Worm (Caenorhabditis elegans) whole organism, mixed stage, embryonic: ENCODE results near the gene clec-58.

Source experiments
- M03D4.4 ChIP-seq: sonication (generic microtip); optimal IDR thresholded peaks from 2 replicates; lab custom pipeline; 2017; ENCODE audit warnings: mild to moderate bottlenecking, missing genetic modification characterization, missing compliant biosample characterization
- bed-3 ChIP-seq: fragments of 200-800 bp; sonication (Bioruptor generic); optimal IDR thresholded peaks from 3 replicates; lab custom pipeline; 2018; ENCODE audit warnings: mild to moderate bottlenecking, missing genetic modification characterization, moderate library complexity, missing compliant biosample characterization
- blmp-1 ChIP-seq: fragments of 150-350 bp; optimal IDR thresholded peaks from 2 replicates; lab custom pipeline; 2014; ENCODE audit warnings: missing biosample characterization, missing genetic modification characterization
- ceh-39 ChIP-seq: fragments of 150-350 bp; optimal IDR thresholded peaks from 2 replicates; lab custom pipeline; 2014; ENCODE audit warnings: missing biosample characterization, missing genetic modification characterization
- ceh-43 ChIP-seq: fragments of 200-800 bp; sonication (Bioruptor generic); optimal IDR thresholded peaks from 2 replicates; lab custom pipeline; 2018; ENCODE audit warnings: mild to moderate bottlenecking, missing genetic modification characterization, moderate library complexity, missing compliant biosample characterization
- ces-1 ChIP-seq: fragments of 150-350 bp; optimal IDR thresholded peaks from 2 replicates; lab custom pipeline; 2014; ENCODE audit warnings: missing biosample characterization, missing genetic modification reagents, missing genetic modification characterization
- cnd-1 ChIP-seq: fragments of 200-800 bp; sonication (Bioruptor generic); optimal IDR thresholded peaks from 2 replicates; lab custom pipeline; 2018; ENCODE audit warnings: mild to moderate bottlenecking, missing genetic modification characterization, missing compliant biosample characterization
- drap-1 ChIP-seq: fragments of 200-800 bp; sonication (Bioruptor generic); optimal IDR thresholded peaks from 3 replicates; lab custom pipeline; 2018; ENCODE audit warnings: mild to moderate bottlenecking, missing genetic modification characterization, missing compliant biosample characterization
- elt-1 ChIP-seq: sonication (generic microtip); optimal IDR thresholded peaks from 2 replicates; lab custom pipeline; 2017; ENCODE audit warnings: missing genetic modification characterization, mild to moderate bottlenecking, missing compliant biosample characterization, antibody characterized with exemption, moderate library complexity, borderline replicate concordance; ENCODE audit not compliant: insufficient read depth
- elt-3 ChIP-seq: fragments of 150-350 bp; optimal IDR thresholded peaks from 2 replicates; lab custom pipeline; 2014; ENCODE audit warnings: missing biosample characterization, missing genetic modification characterization
- ham-2 ChIP-seq: fragments of 200-800 bp; sonication (Bioruptor generic); optimal IDR thresholded peaks from 2 replicates; lab custom pipeline; 2018; ENCODE audit warnings: mild to moderate bottlenecking, missing genetic modification characterization, missing compliant biosample characterization
- hlh-1 ChIP-seq: fragments of 150-350 bp; optimal IDR thresholded peaks from 2 replicates; lab custom pipeline; 2014; ENCODE audit warnings: missing biosample characterization, missing genetic modification reagents, missing genetic modification characterization
- lin-13 ChIP-seq: fragments of 150-350 bp; optimal IDR thresholded peaks from 2 replicates; lab custom pipeline; 2014; ENCODE audit warnings: missing biosample characterization, missing genetic modification characterization
- mab-5 ChIP-seq: fragments of 150-350 bp; optimal IDR thresholded peaks from 2 replicates; lab custom pipeline; 2014; ENCODE audit warnings: missing biosample characterization, missing genetic modification characterization
- mep-1 ChIP-seq: fragments of 150-350 bp; optimal IDR thresholded peaks from 2 replicates; lab custom pipeline; 2017; ENCODE audit warnings: missing biosample characterization, missing genetic modification reagents, missing genetic modification characterization, inconsistent platforms
- mls-2 ChIP-seq: sonication (generic microtip); optimal IDR thresholded peaks from 2 replicates; lab custom pipeline; 2016; ENCODE audit warnings: mild to moderate bottlenecking, missing genetic modification characterization, moderate library complexity, missing compliant biosample characterization
- nhr-12 ChIP-seq: fragments of 150-350 bp; optimal IDR thresholded peaks from 2 replicates; lab custom pipeline; 2014; ENCODE audit warnings: missing biosample characterization, missing genetic modification characterization
- nhr-2 ChIP-seq: fragments of 150-350 bp; optimal IDR thresholded peaks from 2 replicates; lab custom pipeline; 2014; ENCODE audit warnings: missing biosample characterization, missing genetic modification characterization
- nhr-237 ChIP-seq: fragments of 150-350 bp; optimal IDR thresholded peaks from 2 replicates; lab custom pipeline; 2014; ENCODE audit warnings: missing biosample characterization, missing genetic modification characterization
- nhr-28 ChIP-seq: fragments of 150-350 bp; optimal IDR thresholded peaks from 2 replicates; lab custom pipeline; 2014; ENCODE audit warnings: missing biosample characterization, missing genetic modification characterization
- pha-4 ChIP-seq: fragments of 150-350 bp; optimal IDR thresholded peaks from 2 replicates; lab custom pipeline; 2018; ENCODE audit warnings: missing biosample characterization, missing genetic modification reagents, missing genetic modification characterization
- sptf-1 ChIP-seq: sonication (generic microtip); optimal IDR thresholded peaks from 2 replicates; lab custom pipeline; 2017; ENCODE audit warnings: mild to moderate bottlenecking, missing genetic modification characterization, moderate library complexity, missing compliant biosample characterization
- tbx-8 ChIP-seq: fragments of 200-800 bp; sonication (Bioruptor generic); optimal IDR thresholded peaks from 2 replicates; lab custom pipeline; 2018; ENCODE audit warnings: mild to moderate bottlenecking, missing genetic modification characterization, moderate library complexity, missing compliant biosample characterization
- unc-120 ChIP-seq: sonication (generic microtip); optimal IDR thresholded peaks from 2 replicates; lab custom pipeline; 2017; ENCODE audit warnings: missing genetic modification characterization, missing compliant biosample characterization; ENCODE audit not compliant: poor library complexity, severe bottlenecking
- unc-39 ChIP-seq: fragments of 150-350 bp; optimal IDR thresholded peaks from 2 replicates; lab custom pipeline; 2014; ENCODE audit warnings: missing biosample characterization, missing genetic modification characterization
- unc-62 ChIP-seq: fragments of 150-350 bp; optimal IDR thresholded peaks from 2 replicates; lab custom pipeline; 2014; ENCODE audit warnings: missing biosample characterization, missing genetic modification reagents, missing genetic modification characterization
- zip-8 ChIP-seq: fragments of 150-350 bp; optimal IDR thresholded peaks from 2 replicates; lab custom pipeline; 2014; ENCODE audit warnings: missing biosample characterization, missing genetic modification characterization
- ztf-11 ChIP-seq: fragments of 150-350 bp; optimal IDR thresholded peaks from 2 replicates; lab custom pipeline; 2014; ENCODE audit warnings: missing biosample characterization, missing genetic modification characterization

The clec-58 gene

DNA sequence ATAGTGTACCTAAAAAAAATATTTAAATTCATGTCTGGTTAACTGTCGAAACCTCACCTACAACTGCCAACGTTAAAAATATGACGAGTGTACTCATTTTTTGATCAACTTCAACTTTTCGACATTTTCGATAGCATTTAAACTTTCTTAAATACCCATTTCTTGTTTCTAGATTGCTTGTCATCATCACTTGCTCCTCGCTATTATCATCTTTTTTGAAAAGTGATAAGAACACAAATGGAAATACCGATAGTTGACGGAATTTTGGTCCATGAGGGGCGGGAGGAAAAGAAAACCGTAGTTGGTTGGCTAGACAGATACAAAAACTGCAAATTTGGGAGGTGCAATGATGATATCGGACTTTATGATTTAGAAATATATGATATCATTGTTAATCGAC lies 5.8 kb downstream of the clec-58 start, which contains the start of gene clec-143:
Gene clec-143 (minus strand): TSS at position 139 of the 400 bp plus-strand sequence.
- TF ChIP-seq elt-1 (tag; lab: Kevin White, UChicago) (no peak), ceh-43 (GFP tag; lab: Kevin White, UChicago) (no peak), pha-4 (tag; lab: Kevin White, UChicago) (no peak)

ce11 chrII:10466552-10466951 lies 9.4 kb downstream of the clec-58 start, which contains the start of gene tnc-2:
Gene tnc-2 (plus strand): TSS chrII:10466852.
- TF ChIP-seq ceh-43 (GFP tag; lab: Kevin White, UChicago) (no peak), drap-1 (GFP tag; lab: Kevin White, UChicago) (no peak), ceh-39 (tag; lab: Kevin White, UChicago) (no peak), elt-3 (tag; lab: Kevin White, UChicago) (no peak), cnd-1 (tag; lab: Kevin White, UChicago) (no peak), M03D4.4 (tag; lab: Kevin White, UChicago) (no peak), pha-4 (tag; lab: Kevin White, UChicago) (no peak), lin-13 (tag; lab: Kevin White, UChicago) (no peak), bed-3 (GFP tag; lab: Kevin White, UChicago) (no peak), ham-2 (GFP tag; lab: Kevin White, UChicago) (no peak), nhr-28 (tag; lab: Kevin White, UChicago) (no peak)

DNA sequence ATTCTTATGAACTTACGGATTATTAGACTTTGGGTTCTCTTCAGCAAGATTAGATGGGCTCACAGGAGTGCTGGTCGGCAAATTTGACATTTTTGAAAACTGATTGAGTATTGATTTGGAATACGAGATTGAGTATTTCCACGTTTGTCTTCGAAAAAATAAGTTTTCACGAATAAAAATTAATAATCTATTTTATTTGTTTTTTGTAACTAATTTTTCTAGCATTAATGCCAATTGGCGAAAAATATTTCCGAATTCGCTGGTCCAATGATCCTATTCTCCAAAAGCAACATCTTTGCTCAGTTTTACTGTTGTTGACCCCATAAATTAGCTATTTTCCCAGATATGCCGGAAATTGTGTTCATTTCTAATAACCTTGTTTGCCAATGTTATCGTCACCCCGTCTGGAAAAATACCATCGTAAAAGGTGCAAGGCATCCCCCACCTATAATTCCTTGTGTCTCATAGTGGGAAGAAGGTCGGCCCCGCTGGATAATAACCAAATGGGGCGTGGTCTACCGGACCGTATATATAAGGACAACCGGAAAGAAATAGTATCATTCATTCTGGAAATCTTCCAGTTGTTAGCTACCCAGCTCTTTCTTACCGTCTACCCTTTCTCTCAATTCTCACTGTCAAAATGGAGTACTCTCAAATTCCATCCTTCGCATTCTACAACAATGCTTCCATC lies 11.6 kb downstream of the clec-58 start, which contains the start of the genes ZK673.6 and sdz-37:
Gene ZK673.6 (minus strand): TSS at position 101 of the 691 bp plus-strand sequence.
Gene sdz-37 (plus strand): TSS at position 641 of the 691 bp plus-strand sequence.
- TF ChIP-seq blmp-1 (tag; lab: Kevin White, UChicago) (no peak), bed-3 (GFP tag; lab: Kevin White, UChicago) (no peak)

- TF ChIP-seq ceh-39 (tag; lab: Kevin White, UChicago) (no peak), nhr-2 (tag; lab: Kevin White, UChicago) (no peak), ztf-11 (tag; lab: Kevin White, UChicago) (no peak), unc-39 (tag; lab: Kevin White, UChicago) (no peak), unc-120 (tag; lab: Kevin White, UChicago) (no peak), nhr-28 (tag; lab: Kevin White, UChicago) (no peak), elt-3 (tag; lab: Kevin White, UChicago) (no peak), ces-1 (no peak), unc-62 (GFP tag; lab: Kevin White, UChicago) (no peak), nhr-12 (no peak), lin-13 (tag; lab: Kevin White, UChicago) (no peak), mls-2 (no peak), ceh-43 (GFP tag; lab: Kevin White, UChicago) (no peak), tbx-8 (no peak), ham-2 (GFP tag; lab: Kevin White, UChicago) (no peak), zip-8 (tag; lab: Kevin White, UChicago) (no peak), drap-1 (GFP tag; lab: Kevin White, UChicago) (no peak), sptf-1 (tag; lab: Kevin White, UChicago) (no peak), mab-5 (no peak)
Measured at ce11 chrII:10461207-10461606, 14.7 kb downstream of the clec-58 start, which contains the start of gene ZK673.5. Gene ZK673.5 (plus strand): TSS chrII:10461507.

DNA sequence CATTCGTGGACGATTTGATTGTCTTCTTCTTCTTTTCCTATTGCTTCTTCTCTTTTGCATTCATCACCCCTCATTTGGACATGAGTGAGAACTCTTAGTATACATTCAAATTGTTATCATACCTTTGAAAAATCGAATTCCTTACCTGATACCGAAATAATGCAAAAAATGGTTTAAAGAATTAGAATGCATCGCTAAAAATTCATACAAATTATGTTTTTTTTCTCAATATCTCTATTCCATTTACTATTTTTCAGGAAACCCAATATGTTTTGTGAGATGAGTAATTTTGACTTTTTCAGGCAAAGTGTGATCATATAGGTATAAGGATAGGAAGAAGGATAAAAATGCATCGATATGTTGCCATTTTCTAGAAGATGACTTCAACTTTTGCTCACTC lies 19.0 kb downstream of the clec-58 start, which contains the start of gene ZK673.11:
Gene ZK673.11 (plus strand): TSS at position 301 of the 400 bp plus-strand sequence.
- TF ChIP-seq mep-1 (tag; lab: Kevin White, UChicago) (no peak), drap-1 (GFP tag; lab: Kevin White, UChicago) (no peak), nhr-12 (no peak), tbx-8 (no peak), bed-3 (GFP tag; lab: Kevin White, UChicago) (no peak), nhr-2 (tag; lab: Kevin White, UChicago) (no peak), blmp-1 (tag; lab: Kevin White, UChicago) (no peak), ceh-43 (GFP tag; lab: Kevin White, UChicago) (no peak), pha-4 (tag; lab: Kevin White, UChicago) (no peak), hlh-1 (tag; lab: Kevin White, UChicago) (no peak), mab-5 (no peak), nhr-237 (tag; lab: Kevin White, UChicago) (no peak), ztf-11 (tag; lab: Kevin White, UChicago) (no peak), unc-120 (tag; lab: Kevin White, UChicago) (no peak), ces-1 (no peak)
